Worm (Caenorhabditis elegans) whole organism, midembryonic: ENCODE results near the gene F40A3.6.

Source experiments
- T22C8.4 ChIP-seq: fragments of 200-800 bp; sonication (Bioruptor generic); IDR thresholded peaks from 2 replicates; pipeline ENCODE4 v1.3.6; 2022; ENCODE audit warnings: missing genetic modification characterization, missing compliant biosample characterization
- cog-1 ChIP-seq: sonication (generic microtip); optimal IDR thresholded peaks from 2 replicates; lab custom pipeline; 2016; ENCODE audit warnings: missing genetic modification characterization, missing compliant biosample characterization
- flt-1 ChIP-seq: fragments of 200-800 bp; sonication (Bioruptor generic); IDR thresholded peaks from 2 replicates; pipeline ENCODE4 v1.3.6; 2022; ENCODE audit warnings: missing genetic modification characterization, missing compliant biosample characterization
- klf-2 ChIP-seq: fragments of 200-800 bp; sonication (Bioruptor generic); conservative IDR thresholded peaks from 2 replicates; pipeline ENCODE4 v1.3.6; 2022; ENCODE audit warnings: missing genetic modification reagents, missing genetic modification characterization, missing compliant biosample characterization
- med-1 ChIP-seq: sonication (generic microtip); optimal IDR thresholded peaks from 2 replicates; lab custom pipeline; 2017; ENCODE audit warnings: missing genetic modification characterization, mild to moderate bottlenecking, missing compliant biosample characterization, antibody characterized with exemption, missing genetic modification reagents; ENCODE audit not compliant: insufficient read depth
- ref-1 ChIP-seq: fragments of 200-800 bp; sonication (Bioruptor generic); conservative IDR thresholded peaks from 2 replicates; pipeline ENCODE4 v1.3.6; 2022; ENCODE audit warnings: missing genetic modification reagents, missing genetic modification characterization, missing compliant biosample characterization
- tab-1 ChIP-seq: fragments of 200-800 bp; sonication (Bioruptor generic); IDR thresholded peaks from 2 replicates; pipeline ENCODE4 v1.3.6; 2022; ENCODE audit warnings: missing genetic modification characterization, missing compliant biosample characterization
- ztf-23 ChIP-seq: fragments of 200-800 bp; sonication (Bioruptor generic); IDR thresholded peaks from 2 replicates; pipeline ENCODE4 v1.3.6; 2022; ENCODE audit warnings: missing genetic modification reagents, missing genetic modification characterization, missing compliant biosample characterization
- ztf-29 ChIP-seq: fragments of 200-800 bp; sonication (Bioruptor generic); IDR thresholded peaks from 2 replicates; pipeline ENCODE4 v1.3.6; 2022; ENCODE audit warnings: missing genetic modification reagents, missing genetic modification characterization, missing compliant biosample characterization

F40A3.6 gene

ce11 chrV:7901222-7901621 is 7.6 kb upstream of the F40A3.6 start:
- TF ChIP-seq ref-1: no peak
- TF ChIP-seq tab-1 (GFP tag; lab: Robert Waterston, UW): no peak
- TF ChIP-seq klf-2: no peak
- no peak for TF ChIP-seq ztf-29
- TF ChIP-seq flt-1 (GFP tag; lab: Robert Waterston, UW): no peak
- TF ChIP-seq cog-1 (tag; lab: Kevin White, UChicago): no peak
- no peak for TF ChIP-seq ztf-23 (GFP tag; lab: Robert Waterston, UW)
- no peak for TF ChIP-seq T22C8.4
- TF ChIP-seq med-1 (GFP tag; lab: Kevin White, UChicago): no peak

- no peak for TF ChIP-seq tab-1 (GFP tag; lab: Robert Waterston, UW)
- no peak for TF ChIP-seq ztf-29
- TF ChIP-seq klf-2: no peak
- TF ChIP-seq ref-1: no peak
- TF ChIP-seq ztf-23 (GFP tag; lab: Robert Waterston, UW): no peak
- TF ChIP-seq T22C8.4: no peak
- TF ChIP-seq cog-1 (tag; lab: Kevin White, UChicago): no peak
- TF ChIP-seq med-1 (GFP tag; lab: Kevin White, UChicago): no peak
- no peak for TF ChIP-seq flt-1 (GFP tag; lab: Robert Waterston, UW)
Measured at ce11 chrV:7899761-7900160, 6.1 kb upstream of the F40A3.6 start, which contains the start of gene F40A3.7. F40A3.7 (minus strand) TSS chrV:7899861.

ce11 chrV:7891230-7891629 is 2.4 kb downstream of the F40A3.6 start, which contains the start of gene F40A3.1:
F40A3.1 (plus strand) TSS chrV:7891530.
- TF ChIP-seq klf-2 (no peak), cog-1 (tag; lab: Kevin White, UChicago) (no peak), ref-1 (no peak), ztf-23 (GFP tag; lab: Robert Waterston, UW) (no peak), T22C8.4 (no peak), ztf-29 (no peak), tab-1 (GFP tag; lab: Robert Waterston, UW) (no peak), flt-1 (GFP tag; lab: Robert Waterston, UW) (no peak)

- TF ChIP-seq flt-1 (GFP tag; lab: Robert Waterston, UW) (no peak), ztf-23 (GFP tag; lab: Robert Waterston, UW) (no peak), tab-1 (GFP tag; lab: Robert Waterston, UW) (no peak)
Measured at ce11 chrV:7888036-7888435, 5.6 kb downstream of the F40A3.6 start.

- TF ChIP-seq ztf-23 (GFP tag; lab: Robert Waterston, UW): no peak
- no peak for TF ChIP-seq tab-1 (GFP tag; lab: Robert Waterston, UW)
- no peak for TF ChIP-seq flt-1 (GFP tag; lab: Robert Waterston, UW)
- TF ChIP-seq klf-2: no peak
- TF ChIP-seq cog-1 (tag; lab: Kevin White, UChicago): no peak
- TF ChIP-seq ztf-29: no peak
- TF ChIP-seq ref-1: no peak
- TF ChIP-seq T22C8.4: no peak
- TF ChIP-seq med-1 (GFP tag; lab: Kevin White, UChicago): no peak
Measured at ce11 chrV:7884441-7884840, 9.2 kb downstream of the F40A3.6 start.

ce11 chrV:7878411-7878964 is 15.2 kb downstream of the F40A3.6 start, which contains the start of gene F40A3.2:
F40A3.2 (plus strand) TSS chrV:7878914.
- no peak for TF ChIP-seq cog-1 (tag; lab: Kevin White, UChicago)
- TF ChIP-seq flt-1 (GFP tag; lab: Robert Waterston, UW): no peak
- no peak for TF ChIP-seq ztf-23 (GFP tag; lab: Robert Waterston, UW)
- TF ChIP-seq ref-1: no peak
- TF ChIP-seq med-1 (GFP tag; lab: Kevin White, UChicago): no peak
- TF ChIP-seq ztf-29: no peak
- TF ChIP-seq tab-1 (GFP tag; lab: Robert Waterston, UW): no peak

ce11 chrV:7876881-7877475 is 16.7 kb downstream of the F40A3.6 start, which contains the start of gene F40A3.3:
F40A3.3 (plus strand) TSS chrV:7877444.
- TF ChIP-seq cog-1 (tag; lab: Kevin White, UChicago) (no peak), med-1 (GFP tag; lab: Kevin White, UChicago) (no peak), flt-1 (GFP tag; lab: Robert Waterston, UW) (no peak), ref-1 (no peak), ztf-29 (no peak), T22C8.4 (no peak), ztf-23 (GFP tag; lab: Robert Waterston, UW) (no peak), tab-1 (GFP tag; lab: Robert Waterston, UW) (no peak), klf-2 (no peak)

ce11 chrV:7875456-7875855 is 18.2 kb downstream of the F40A3.6 start, which contains the start of gene F40A3.4:
F40A3.4 (plus strand) TSS chrV:7875756.
- no peak for TF ChIP-seq ztf-23 (GFP tag; lab: Robert Waterston, UW)
- no peak for TF ChIP-seq tab-1 (GFP tag; lab: Robert Waterston, UW)
- no peak for TF ChIP-seq T22C8.4

- TF ChIP-seq flt-1 (GFP tag; lab: Robert Waterston, UW) (no peak), ztf-29 (no peak), ref-1 (no peak), ztf-23 (GFP tag; lab: Robert Waterston, UW) (no peak), med-1 (GFP tag; lab: Kevin White, UChicago) (no peak), tab-1 (GFP tag; lab: Robert Waterston, UW) (no peak), T22C8.4 (no peak), cog-1 (tag; lab: Kevin White, UChicago) (no peak), klf-2 (no peak)
Measured at ce11 chrV:7872945-7873344, 20.7 kb downstream of the F40A3.6 start.

- TF ChIP-seq med-1 (GFP tag; lab: Kevin White, UChicago) (no peak), tab-1 (GFP tag; lab: Robert Waterston, UW) (no peak), ztf-23 (GFP tag; lab: Robert Waterston, UW) (no peak)
Measured at ce11 chrV:7870707-7871106, 23.0 kb downstream of the F40A3.6 start, which contains the start of gene nipi-4. nipi-4 (minus strand) TSS chrV:7870807.
